Fruit fly (Drosophila melanogaster) S2 (cell line): ENCODE data around the gene Cyp303a1.

ENCODE experiments used
- CG8478 ChIP-seq: fragments of >200 bp; optimal IDR thresholded peaks from 2 replicates; lab custom pipeline; 2018
- CTCF ChIP-seq, 2 experiments: fragments of >200 bp; optimal IDR thresholded peaks; 2 replicates each; lab custom pipeline; 2018

dm6 chr2L:16329625-16330024 is 35.6 kb downstream of the Cyp303a1 start, which contains the start of gene CG4440:
- no peak for TF ChIP-seq CG8478 (lab: Kevin White, UChicago)
- no peak for TF ChIP-seq CTCF (optimal IDR thresholded peaks at IDR 0.05; lab: Kevin White, UChicago)
